Fruit fly (Drosophila melanogaster): ENCODE measurements around the gene fuss.

The fuss gene

dm6 chr4:1026806-1027431 lies 48.6 kb upstream of the fuss start, which contains the start of gene PlexA (continued):
- TF ChIP-seq Tbp (GFP tag; optimal IDR thresholded peaks at IDR 0.05) (no peak), Dref (GFP tag; IDR thresholded peaks at IDR 0.05) (peak; percentile 81), Atf3 (GFP tag; optimal IDR thresholded peaks at IDR 0.05) (peak; percentile 48), Sin3A (optimal IDR thresholded peaks at IDR 0.05) (no peak), CG31388 (GFP tag; optimal IDR thresholded peaks at IDR 0.05) (peak; percentile 70), CoRest (tag; optimal IDR thresholded peaks at IDR 0.05) (peak; percentile 96), CG18619 (GFP tag; optimal IDR thresholded peaks at IDR 0.05) (peak; percentile 71), CG31365 (tag; optimal IDR thresholded peaks at IDR 0.05) (no peak), slou (GFP tag; optimal IDR thresholded peaks at IDR 0.05) (peak; percentile 87), Dip3 (GFP tag; optimal IDR thresholded peaks at IDR 0.05) (peak; percentile 70), sima (GFP tag; optimal IDR thresholded peaks at IDR 0.05) (no peak), Side (GFP tag; optimal IDR thresholded peaks at IDR 0.05) (no peak), pho (GFP tag; optimal IDR thresholded peaks at IDR 0.05) (no peak), ssp (GFP tag; IDR thresholded peaks at IDR 0.05) (peak; percentile 99), CG10431 (GFP tag; optimal IDR thresholded peaks at IDR 0.05) (peak; percentile 38), CG3407 (GFP tag; optimal IDR thresholded peaks at IDR 0.05) (peak; percentile 59), CG7372 (GFP tag; IDR thresholded peaks at IDR 0.05) (peak; percentile 95), fd96Cb (tag; optimal IDR thresholded peaks at IDR 0.05) (peak; percentile 95), ac (GFP tag; optimal IDR thresholded peaks at IDR 0.05) (peak; percentile 18), CG4404 (GFP tag; IDR thresholded peaks at IDR 0.05) (no peak; the same call in 1 of the 2 replicates), Ets97D (GFP tag; optimal IDR thresholded peaks at IDR 0.05) (peak; percentile 62), dmrt11E (tag; optimal IDR thresholded peaks at IDR 0.05) (peak; percentile 93), sr (GFP tag; IDR thresholded peaks at IDR 0.05) (no peak), Hmx (GFP tag; optimal IDR thresholded peaks at IDR 0.05) (no peak), CG7839 (tag; optimal IDR thresholded peaks at IDR 0.05) (peak; percentile 95), exex (tag; optimal IDR thresholded peaks at IDR 0.05) (no peak), dmrt99B (tag; optimal IDR thresholded peaks at IDR 0.05) (peak; percentile 85), ap (GFP tag; IDR thresholded peaks at IDR 0.05) (peak; percentile 89), Dek (tag; optimal IDR thresholded peaks at IDR 0.05) (no peak), zfh2 (GFP tag; optimal IDR thresholded peaks at IDR 0.05) (peak; percentile 74), Antp (GFP tag; optimal IDR thresholded peaks at IDR 0.05) (peak; percentile 62), CG4328 (GFP tag; optimal IDR thresholded peaks at IDR 0.05) (no peak), CG11398 (GFP tag; optimal IDR thresholded peaks at IDR 0.05) (no peak), CG12236 (GFP tag; optimal IDR thresholded peaks at IDR 0.05) (no peak), CG17568 (GFP tag; optimal IDR thresholded peaks at IDR 0.05) (no peak), CG1233 (GFP tag; optimal IDR thresholded peaks at IDR 0.05) (peak; percentile 87), CG2129 (GFP tag; IDR thresholded peaks at IDR 0.05; ENCODE audit: partially characterized antibody) (peak; percentile 19; the same call in 1 of the 2 replicates), cato (GFP tag; optimal IDR thresholded peaks at IDR 0.05; ENCODE audit: borderline replicate concordance) (peak; percentile 86), D19A (tag; optimal IDR thresholded peaks at IDR 0.05) (peak; percentile 65), seq (GFP tag; IDR thresholded peaks at IDR 0.05) (peak; percentile 83), croc (GFP tag; conservative IDR thresholded peaks at IDR 0.05) (peak; percentile 90), CG17186 (GFP tag; optimal IDR thresholded peaks at IDR 0.05) (peak; percentile 39), YL-1 (GFP tag; optimal IDR thresholded peaks at IDR 0.05) (no peak), CG8290 (GFP tag; optimal IDR thresholded peaks at IDR 0.05) (peak; percentile 87), CG8290 (tag; optimal IDR thresholded peaks at IDR 0.05) (peak; percentile 22 to 83), kah (GFP tag; optimal IDR thresholded peaks at IDR 0.05) (peak; percentile 17), CG13296 (GFP tag; optimal IDR thresholded peaks at IDR 0.05) (peak; percentile 64), Atf6 (GFP tag; IDR thresholded peaks at IDR 0.05) (peak; percentile 82), sqz (GFP tag; optimal IDR thresholded peaks at IDR 0.05) (no peak), ems (GFP tag; optimal IDR thresholded peaks at IDR 0.05) (peak; percentile 53), CG14667 (GFP tag; IDR thresholded peaks at IDR 0.05) (peak; percentile 96), Taf1 (GFP tag; IDR thresholded peaks at IDR 0.05) (peak; percentile 89)
